Worm (Caenorhabditis elegans) whole organism, L1 larva: ENCODE data around the gene gst-40.
"Not testable (repeated sequence)": the region's sequence is repeated elsewhere in the genome, so short reads cannot be mapped to it uniquely, and the experiment has no call there.

ENCODE experiments used
- C16A3.4 ChIP-seq: fragments of 150-350 bp; optimal IDR thresholded peaks from 2 replicates; lab custom pipeline; 2014; ENCODE audit warnings: missing biosample characterization, missing genetic modification characterization
- ama-1 ChIP-seq: fragments of 150-350 bp; optimal IDR thresholded peaks from 2 replicates; lab custom pipeline; 2014
- blmp-1 ChIP-seq: fragments of 150-350 bp; optimal IDR thresholded peaks from 2 replicates; lab custom pipeline; 2014; ENCODE audit warnings: missing biosample characterization, missing genetic modification characterization
- dpl-1 ChIP-seq, 3 experiments: fragments of 150-350 bp in 2 of 3; sonication (generic microtip) in 1 of 3; optimal IDR thresholded peaks; 2 replicates each; lab custom pipeline; 2014 to 2017; ENCODE audit warnings: missing biosample characterization in 3 of 3, missing genetic modification characterization in 3 of 3, missing genetic modification reagents in 3 of 3
- efl-1 ChIP-seq, 4 experiments: fragments of 150-350 bp; optimal IDR thresholded peaks in 3 of 4; peaks in 1 of 4; 1 replicate in 1 of 4; 2 replicates in 3 of 4; lab custom pipeline; 2014; ENCODE audit warnings: missing biosample characterization in 2 of 4, missing genetic modification characterization in 2 of 4, missing genetic modification reagents in 2 of 4
- elt-3 ChIP-seq, 6 experiments: fragments of 150-350 bp in 1 of 6; sonication (generic microtip); optimal IDR thresholded peaks; 2 replicates each; lab custom pipeline; 2017 to 2018; ENCODE audit warnings: missing biosample characterization in 6 of 6, missing genetic modification characterization in 6 of 6, inconsistent platforms in 1 of 6
- ets-5 ChIP-seq: fragments of 200-800 bp; sonication (Bioruptor generic); IDR thresholded peaks from 2 replicates; pipeline ENCODE4 v1.3.6; 2022; ENCODE audit warnings: missing genetic modification characterization, missing compliant biosample characterization
- fkh-10 ChIP-seq: sonication (generic microtip); optimal IDR thresholded peaks from 2 replicates; lab custom pipeline; 2017; ENCODE audit warnings: missing biosample characterization, missing genetic modification reagents, missing genetic modification characterization
- hlh-4 ChIP-seq: sonication (generic microtip); optimal IDR thresholded peaks from 2 replicates; lab custom pipeline; 2016; ENCODE audit warnings: mild to moderate bottlenecking, missing genetic modification characterization, missing compliant biosample characterization
- irx-1 ChIP-seq: sonication (generic microtip); optimal IDR thresholded peaks from 2 replicates; lab custom pipeline; 2016; ENCODE audit warnings: missing genetic modification characterization, missing compliant biosample characterization
- isw-1 ChIP-seq: fragments of 200-800 bp; sonication (Bioruptor generic); IDR thresholded peaks from 2 replicates; pipeline ENCODE4 v1.3.6; 2022; ENCODE audit warnings: missing genetic modification characterization, missing compliant biosample characterization
- lin-14 ChIP-seq: fragments of 200-800 bp; sonication (Bioruptor generic); optimal IDR thresholded peaks from 2 replicates; lab custom pipeline; 2018; ENCODE audit warnings: mild to moderate bottlenecking, missing genetic modification characterization, moderate library complexity, missing compliant biosample characterization
- lin-35 ChIP-seq, 2 experiments: fragments of 150-350 bp; optimal IDR thresholded peaks; 2 replicates each; lab custom pipeline; 2014; ENCODE audit warnings: missing biosample characterization in 2 of 2, missing genetic modification characterization in 2 of 2, missing genetic modification reagents in 2 of 2
- lin-39 ChIP-seq: fragments of 150-350 bp; optimal IDR thresholded peaks from 2 replicates; lab custom pipeline; 2014; ENCODE audit warnings: missing biosample characterization, missing genetic modification reagents, missing genetic modification characterization
- lir-3 ChIP-seq: sonication (generic microtip); optimal IDR thresholded peaks from 2 replicates; lab custom pipeline; 2016; ENCODE audit warnings: mild to moderate bottlenecking, missing genetic modification characterization, moderate library complexity, missing compliant biosample characterization; ENCODE audit not compliant: poor library complexity
- lsy-2 ChIP-seq, 2 experiments: fragments of 150-350 bp; optimal IDR thresholded peaks; 2 replicates each; lab custom pipeline; 2014; ENCODE audit warnings: missing biosample characterization in 2 of 2, missing genetic modification characterization in 2 of 2
- mdl-1 ChIP-seq, 2 experiments: fragments of 150-350 bp; optimal IDR thresholded peaks; 2 replicates each; lab custom pipeline; 2014 to 2017; ENCODE audit warnings: missing biosample characterization in 2 of 2, missing genetic modification characterization in 2 of 2, inconsistent platforms in 1 of 2
- mep-1 ChIP-seq: fragments of 150-350 bp; optimal IDR thresholded peaks from 2 replicates; lab custom pipeline; 2014; ENCODE audit warnings: missing biosample characterization, missing genetic modification characterization
- nhr-20 ChIP-seq: sonication (generic microtip); optimal IDR thresholded peaks from 2 replicates; lab custom pipeline; 2016; ENCODE audit warnings: mild to moderate bottlenecking, missing genetic modification characterization, missing compliant biosample characterization
- nhr-237 ChIP-seq: fragments of 150-350 bp; optimal IDR thresholded peaks from 2 replicates; lab custom pipeline; 2014; ENCODE audit warnings: missing biosample characterization, missing genetic modification characterization
- nhr-71 ChIP-seq: sonication (generic microtip); optimal IDR thresholded peaks from 2 replicates; lab custom pipeline; 2016; ENCODE audit warnings: mild to moderate bottlenecking, missing genetic modification characterization, moderate library complexity, missing compliant biosample characterization
- nhr-77 ChIP-seq: fragments of 150-350 bp; optimal IDR thresholded peaks from 2 replicates; lab custom pipeline; 2014; ENCODE audit warnings: missing biosample characterization, missing genetic modification characterization
- nhr-85 ChIP-seq: sonication (generic microtip); peaks from one replicate; lab custom pipeline; 2016; ENCODE audit warnings: missing genetic modification characterization, inconsistent platforms, missing compliant biosample characterization
- nhr-90 ChIP-seq: sonication (generic microtip); optimal IDR thresholded peaks from 2 replicates; lab custom pipeline; 2016; ENCODE audit warnings: mild to moderate bottlenecking, missing genetic modification characterization, missing compliant biosample characterization; ENCODE audit not compliant: poor library complexity
- pag-3 ChIP-seq: sonication (generic microtip); optimal IDR thresholded peaks from 2 replicates; lab custom pipeline; 2017; ENCODE audit warnings: missing genetic modification characterization, mild to moderate bottlenecking, missing compliant biosample characterization, antibody characterized with exemption, borderline replicate concordance; ENCODE audit not compliant: insufficient read depth
- snu-23 ChIP-seq: sonication (generic microtip); optimal IDR thresholded peaks from 2 replicates; lab custom pipeline; 2016; ENCODE audit warnings: missing genetic modification characterization, missing compliant biosample characterization
- sox-4 ChIP-seq: sonication (generic microtip); optimal IDR thresholded peaks from 2 replicates; lab custom pipeline; 2016; ENCODE audit warnings: missing genetic modification characterization, missing compliant biosample characterization
- unc-62 ChIP-seq: fragments of 150-350 bp; optimal IDR thresholded peaks from 2 replicates; lab custom pipeline; 2014; ENCODE audit warnings: missing biosample characterization, missing genetic modification reagents, missing genetic modification characterization
- zag-1 ChIP-seq: fragments of 150-350 bp; optimal IDR thresholded peaks from 2 replicates; lab custom pipeline; 2014; ENCODE audit warnings: missing biosample characterization, missing genetic modification characterization
- ztf-4 ChIP-seq: fragments of 150-350 bp; optimal IDR thresholded peaks from 2 replicates; lab custom pipeline; 2014; ENCODE audit warnings: missing biosample characterization, missing genetic modification characterization

The gst-40 gene

DNA sequence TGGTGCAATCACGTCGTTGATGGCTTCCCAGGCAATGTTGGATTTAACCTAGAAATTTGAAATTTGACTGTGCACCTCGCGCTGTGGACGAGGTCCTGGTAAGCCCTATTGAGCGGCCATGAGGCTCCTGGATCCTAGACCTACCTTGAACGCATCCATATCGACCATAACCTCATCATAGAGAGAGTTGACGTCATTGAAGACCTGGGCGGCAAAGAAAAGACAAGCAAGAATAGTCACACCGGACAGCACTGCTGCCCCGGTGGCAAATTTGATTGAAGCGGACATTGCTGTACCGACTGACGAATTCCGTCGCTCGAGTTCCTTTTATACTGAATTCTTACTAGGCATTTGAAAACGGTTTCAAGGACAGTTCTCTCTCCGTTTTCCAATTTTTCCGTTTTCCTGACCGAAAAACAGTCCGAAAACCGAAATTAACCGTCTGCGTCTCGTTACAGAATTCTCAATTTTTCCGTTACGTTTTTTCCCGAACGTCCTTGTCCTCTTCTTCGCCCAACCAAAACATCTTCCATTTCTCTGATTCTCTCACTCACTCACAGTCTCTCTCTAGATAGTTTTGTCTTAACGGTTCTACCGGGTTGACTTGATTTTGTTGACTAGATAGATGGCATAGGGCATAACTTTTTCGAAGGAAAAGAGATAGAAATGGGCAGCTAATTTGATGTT, 3.2 kb downstream of the gst-40 start, which contains the start of gene col-103:
Gene col-103, minus strand, starts transcription at position 302 of the 687 bp plus-strand sequence.
- no peak for TF ChIP-seq zag-1 (tag; lab: Kevin White, UChicago)
- no peak for TF ChIP-seq sox-4 (tag; lab: Kevin White, UChicago)
- peak; percentile 77 for TF ChIP-seq snu-23 (GFP tag; lab: Kevin White, UChicago)
- TF ChIP-seq C16A3.4 (tag; lab: Kevin White, UChicago), result peak; percentile 20
- TF ChIP-seq ama-1 (lab: Kevin White, UChicago), result peak; percentile 81
- TF ChIP-seq mep-1 (tag; lab: Kevin White, UChicago), result peak; percentile 56
- peak; percentile 60 for TF ChIP-seq nhr-71 (tag; lab: Kevin White, UChicago)
- peak; percentile 32 for TF ChIP-seq nhr-90 (tag; lab: Kevin White, UChicago)
- TF ChIP-seq nhr-85 (tag; lab: Kevin White, UChicago), result peak; percentile 97
- no peak for TF ChIP-seq ztf-4 (tag; lab: Kevin White, UChicago)
- peak; percentile 24 to 47 (median 25) for TF ChIP-seq dpl-1 (GFP tag; optimal IDR thresholded peaks at IDR 0.05; lab: Kevin White, UChicago)
- no peak for TF ChIP-seq unc-62 (GFP tag; lab: Kevin White, UChicago)
- TF ChIP-seq hlh-4, result no peak
- TF ChIP-seq lin-39 (tag; lab: Kevin White, UChicago), result no peak
- peak; percentile 67 for TF ChIP-seq pag-3 (tag; lab: Kevin White, UChicago)
- TF ChIP-seq elt-3 (tag; optimal IDR thresholded peaks at IDR 0.05; lab: Kevin White, UChicago), result peak in 3 of 6 experiments; percentile 21 to 43 (median 24)
- TF ChIP-seq lin-14 (GFP tag; lab: Kevin White, UChicago), result peak; percentile 89
- peak; percentile 84 for TF ChIP-seq blmp-1 (tag; lab: Kevin White, UChicago)
- peak; percentile 58 for TF ChIP-seq nhr-20 (tag; lab: Kevin White, UChicago)
- peak in 1 of 2 experiments; percentile 71 for TF ChIP-seq lsy-2 (tag; optimal IDR thresholded peaks at IDR 0.05; lab: Kevin White, UChicago)
- TF ChIP-seq ets-5 (GFP tag; lab: Robert Waterston, UW), result 0 out of 2 replicates have a peak, but pooled peaks have one; percentile 27
- TF ChIP-seq lin-35 (GFP tag; optimal IDR thresholded peaks at IDR 0.05; lab: Kevin White, UChicago), result peak; percentile 18 to 61
- peak in 1 of 2 experiments; percentile 1 for TF ChIP-seq mdl-1 (tag; optimal IDR thresholded peaks at IDR 0.05; lab: Kevin White, UChicago)
- peak; percentile 17 to 37 for TF ChIP-seq efl-1 (optimal IDR thresholded peaks at IDR 0.05; lab: Kevin White, UChicago)
- TF ChIP-seq efl-1 (GFP tag; optimal IDR thresholded peaks at IDR 0.05 in 1 of 2; lab: Kevin White, UChicago), result peak; percentile 7 to 90
- peak; percentile 19 for TF ChIP-seq nhr-77 (tag; lab: Kevin White, UChicago)

DNA sequence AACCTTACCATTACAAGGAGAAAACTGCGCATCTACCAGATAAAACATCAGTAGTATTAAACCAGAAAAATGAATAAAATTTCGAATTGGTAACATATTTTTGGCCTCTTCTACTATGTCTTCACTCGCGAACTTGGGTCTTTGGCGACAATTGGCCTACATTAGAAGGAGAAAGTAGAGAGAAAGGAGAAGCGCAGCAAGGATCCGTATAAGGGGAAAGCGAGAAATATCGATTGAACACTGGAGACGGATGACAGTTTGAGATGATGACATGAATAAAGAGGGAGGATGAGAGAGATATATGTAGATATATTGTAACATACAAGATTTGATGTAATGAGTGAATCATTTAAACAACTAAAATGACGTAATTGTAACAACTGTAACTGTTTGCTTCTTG, 8.0 kb downstream of the gst-40 start, which contains the start of gene F56B3.2:
Gene F56B3.2, minus strand, starts transcription at position 273 of the 400 bp plus-strand sequence.
- TF ChIP-seq blmp-1 (tag; lab: Kevin White, UChicago) (peak; percentile 100), pag-3 (tag; lab: Kevin White, UChicago) (no peak), nhr-237 (tag; lab: Kevin White, UChicago) (no peak), lin-35 (GFP tag; optimal IDR thresholded peaks at IDR 0.05; lab: Kevin White, UChicago) (no peak), C16A3.4 (tag; lab: Kevin White, UChicago) (no peak), isw-1 (GFP tag; lab: Robert Waterston, UW) (no peak)

DNA sequence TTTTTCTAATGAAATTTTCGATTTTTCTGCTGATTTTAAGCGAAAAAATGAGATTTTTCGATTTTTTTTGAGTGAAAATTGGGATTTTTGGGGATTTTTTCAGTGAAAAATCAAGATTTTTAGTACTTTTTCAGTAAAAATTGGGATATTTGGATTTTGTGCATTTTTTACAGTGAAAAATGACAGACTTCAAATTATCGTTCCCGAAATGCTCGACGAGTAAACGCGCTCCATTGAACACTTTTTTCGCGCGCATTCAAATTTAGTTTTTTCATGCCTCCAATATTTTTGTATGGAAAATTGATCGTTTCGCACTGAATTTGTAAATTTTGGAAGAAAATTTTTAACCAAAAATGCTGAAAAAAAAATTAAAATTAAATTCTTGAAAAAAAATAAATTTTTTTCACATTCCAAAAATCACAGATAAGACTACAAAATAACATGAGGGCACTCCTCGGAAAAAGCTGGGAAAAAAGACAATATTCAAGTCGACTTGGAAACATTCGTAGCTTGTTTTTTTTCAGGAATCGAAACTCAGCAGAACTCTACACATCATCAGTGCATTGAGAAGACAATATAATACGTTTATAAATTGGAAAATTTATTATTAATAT, 9.7 kb downstream of the gst-40 start:
- peak; percentile 17 for TF ChIP-seq nhr-85 (tag; lab: Kevin White, UChicago)
- TF ChIP-seq dpl-1 (GFP tag; optimal IDR thresholded peaks at IDR 0.05; lab: Kevin White, UChicago), result peak; percentile 27 to 59 (median 54)
- peak in 1 of 2 experiments; percentile 57 for TF ChIP-seq efl-1 (optimal IDR thresholded peaks at IDR 0.05; lab: Kevin White, UChicago)
- TF ChIP-seq efl-1 (GFP tag; optimal IDR thresholded peaks at IDR 0.05 in 1 of 2; lab: Kevin White, UChicago), result peak; percentile 67 to 95
- TF ChIP-seq isw-1 (GFP tag; lab: Robert Waterston, UW), result peak; percentile 15; the same call in 1 of the 2 replicates
- peak; percentile 32 to 44 for TF ChIP-seq lin-35 (GFP tag; optimal IDR thresholded peaks at IDR 0.05; lab: Kevin White, UChicago)

DNA sequence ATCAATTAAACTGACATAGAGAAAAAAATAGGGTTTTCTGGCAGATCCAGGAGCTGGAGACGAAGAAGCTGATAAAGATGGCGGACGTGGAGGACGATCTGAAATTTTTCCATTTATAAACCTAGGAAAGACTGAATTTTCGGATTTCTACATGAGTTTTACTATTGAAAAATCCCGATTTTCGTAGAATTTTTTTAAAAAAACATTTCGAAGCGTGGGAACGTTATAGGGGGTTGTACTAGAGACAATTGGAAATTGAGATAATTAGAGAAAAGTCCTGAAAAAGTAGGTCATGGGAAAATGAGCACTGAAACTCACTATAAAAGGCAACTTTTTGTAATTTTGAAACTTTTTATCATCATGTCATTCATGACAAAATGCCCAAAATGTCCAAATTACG, 10.8 kb downstream of the gst-40 start, which contains the start of gene F56B3.9:
Gene F56B3.9, plus strand, starts transcription at position 301 of the 400 bp plus-strand sequence.
- TF ChIP-seq lir-3 (tag; lab: Kevin White, UChicago); fkh-10 (GFP tag; lab: Kevin White, UChicago); irx-1 (tag; lab: Kevin White, UChicago): not testable (repeated sequence)
